Worm (Caenorhabditis elegans) whole organism, L2 larva: ENCODE results near the gene ufl-1.

Source experiments
- C34F6.9 ChIP-seq: fragments of 150-350 bp; optimal IDR thresholded peaks from 2 replicates; lab custom pipeline; 2014; ENCODE audit warnings: missing biosample characterization, missing genetic modification characterization
- aly-2 ChIP-seq: fragments of 150-350 bp; optimal IDR thresholded peaks from 2 replicates; lab custom pipeline; 2014; ENCODE audit warnings: missing biosample characterization, missing genetic modification characterization
- ama-1 ChIP-seq: fragments of 150-350 bp; optimal IDR thresholded peaks from 2 replicates; lab custom pipeline; 2018; ENCODE audit warnings: inconsistent platforms
- ceh-16 ChIP-seq: fragments of 150-350 bp; optimal IDR thresholded peaks from 2 replicates; lab custom pipeline; 2014; ENCODE audit warnings: missing biosample characterization, missing genetic modification characterization
- egl-27 ChIP-seq: sonication (generic microtip); optimal IDR thresholded peaks from 3 replicates; lab custom pipeline; 2017; ENCODE audit warnings: missing biosample characterization, missing genetic modification reagents, missing genetic modification characterization
- elt-3 ChIP-seq: sonication (generic microtip); optimal IDR thresholded peaks from 2 replicates; lab custom pipeline; 2017; ENCODE audit warnings: missing biosample characterization, missing genetic modification characterization
- lsy-2 ChIP-seq, 2 experiments: fragments of 150-350 bp in 1 of 2; sonication (generic microtip) in 1 of 2; optimal IDR thresholded peaks; 2 replicates each; lab custom pipeline; 2014 to 2017; ENCODE audit warnings: missing biosample characterization in 2 of 2, missing genetic modification characterization in 2 of 2
- nhr-11 ChIP-seq: fragments of 150-350 bp; optimal IDR thresholded peaks from 2 replicates; lab custom pipeline; 2014; ENCODE audit warnings: missing biosample characterization, missing genetic modification characterization
- nhr-12 ChIP-seq: fragments of 150-350 bp; optimal IDR thresholded peaks from 2 replicates; lab custom pipeline; 2014; ENCODE audit warnings: missing biosample characterization, missing genetic modification characterization
- nhr-6 ChIP-seq: fragments of 150-350 bp; optimal IDR thresholded peaks from 2 replicates; lab custom pipeline; 2014; ENCODE audit warnings: missing biosample characterization, missing genetic modification characterization
- nhr-77 ChIP-seq: fragments of 150-350 bp; optimal IDR thresholded peaks from 2 replicates; lab custom pipeline; 2014; ENCODE audit warnings: missing biosample characterization, missing genetic modification characterization
- snpc-4 ChIP-seq: fragments of 150-350 bp; optimal IDR thresholded peaks from 2 replicates; lab custom pipeline; 2014; ENCODE audit warnings: missing biosample characterization, missing genetic modification characterization
- unc-62 ChIP-seq: fragments of 150-350 bp; optimal IDR thresholded peaks from 2 replicates; lab custom pipeline; 2014; ENCODE audit warnings: missing biosample characterization, missing genetic modification reagents, missing genetic modification characterization

- TF ChIP-seq nhr-77 (no peak), elt-3 (tag; lab: Kevin White, UChicago) (no peak), snpc-4 (tag; lab: Kevin White, UChicago) (no peak), aly-2 (no peak), C34F6.9 (no peak), unc-62 (GFP tag; lab: Kevin White, UChicago) (no peak), ceh-16 (tag; lab: Kevin White, UChicago) (no peak), nhr-11 (no peak), lsy-2 (tag; optimal IDR thresholded peaks at IDR 0.05; lab: Kevin White, UChicago) (no peak), nhr-12 (tag; lab: Kevin White, UChicago) (no peak), ama-1 (no peak), egl-27 (tag; lab: Kevin White, UChicago) (no peak), nhr-6 (tag; lab: Kevin White, UChicago) (no peak)
Measured at ce11 chrIV:7035823-7036222, 836 bp downstream of the ufl-1 start, which contains the start of gene C06G3.3.
